Worm (Caenorhabditis elegans) whole organism, late embryonic: Measurements from ENCODE around the gene ador-1.

Experiments used
- dve-1 ChIP-seq: sonication (generic microtip); optimal IDR thresholded peaks from 2 replicates; lab custom pipeline; 2017; ENCODE audit warnings: antibody characterized with exemption, mild to moderate bottlenecking, missing genetic modification characterization, missing compliant biosample characterization
- elt-2 ChIP-seq: sonication (generic microtip); optimal IDR thresholded peaks from 2 replicates; lab custom pipeline; 2016; ENCODE audit warnings: missing genetic modification reagents, missing genetic modification characterization, missing compliant biosample characterization
- elt-4 ChIP-seq: sonication (generic microtip); optimal IDR thresholded peaks from 2 replicates; lab custom pipeline; 2016; ENCODE audit warnings: missing genetic modification characterization, missing compliant biosample characterization
- ets-4 ChIP-seq: sonication (generic microtip); optimal IDR thresholded peaks from 2 replicates; lab custom pipeline; 2016; ENCODE audit warnings: missing genetic modification characterization, missing compliant biosample characterization
- lim-6 ChIP-seq: sonication (generic microtip); optimal IDR thresholded peaks from 2 replicates; lab custom pipeline; 2016; ENCODE audit warnings: missing genetic modification characterization, missing compliant biosample characterization
- npax-4 ChIP-seq: sonication (generic microtip); optimal IDR thresholded peaks from 2 replicates; lab custom pipeline; 2016; ENCODE audit warnings: missing genetic modification characterization, missing compliant biosample characterization
- pros-1 ChIP-seq: fragments of 150-350 bp; optimal IDR thresholded peaks from 2 replicates; lab custom pipeline; 2014; ENCODE audit warnings: missing biosample characterization, missing genetic modification reagents, missing genetic modification characterization
- tbx-7 ChIP-seq: sonication (generic microtip); optimal IDR thresholded peaks from 2 replicates; lab custom pipeline; 2016; ENCODE audit warnings: missing genotype, missing genetic modification characterization, missing compliant biosample characterization

- TF ChIP-seq tbx-7 (tag; lab: Kevin White, UChicago): no peak
- TF ChIP-seq pros-1 (tag; lab: Kevin White, UChicago): no peak
- TF ChIP-seq lim-6 (tag; lab: Kevin White, UChicago): no peak
- no peak for TF ChIP-seq ets-4 (tag; lab: Kevin White, UChicago)
- TF ChIP-seq elt-4 (tag; lab: Kevin White, UChicago): no peak
- no peak for TF ChIP-seq dve-1
- TF ChIP-seq elt-2 (tag; lab: Kevin White, UChicago): no peak
- no peak for TF ChIP-seq npax-4 (tag; lab: Kevin White, UChicago)
Observed at ce11 chrII:12502784-12503183, at the start of gene ador-1.
